Fruit fly (Drosophila melanogaster) whole organism, embryonic: ENCODE data around the gene me31B.

ENCODE experiments used
- ATbp ChIP-seq: fragments of 200-800 bp; sonication (Bioruptor generic); optimal IDR thresholded peaks from 2 replicates; lab custom pipeline; 2017; ENCODE audit warnings: missing biosample characterization, mild to moderate bottlenecking, missing genetic modification characterization, missing genetic modification reagents
- Abd-B ChIP-seq: fragments of 200-800 bp; sonication (Bioruptor generic); optimal IDR thresholded peaks from 2 replicates; lab custom pipeline; 2018; ENCODE audit warnings: missing biosample characterization, mild to moderate bottlenecking, missing genetic modification characterization, moderate library complexity
- Awh ChIP-seq: fragments of 200-800 bp; sonication (Bioruptor generic); IDR thresholded peaks from 2 replicates; pipeline ENCODE4, ENCODE4 v1.3.6; 2022; ENCODE audit warnings: missing biosample characterization, missing genetic modification characterization
- CG11504 ChIP-seq: fragments of 200-800 bp; sonication (Bioruptor generic); optimal IDR thresholded peaks from 3 replicates; lab custom pipeline; 2019; ENCODE audit warnings: missing biosample characterization, mild to moderate bottlenecking, missing genetic modification characterization, moderate library complexity
- CG13624 ChIP-seq: fragments of 200-800 bp; sonication (Bioruptor generic); optimal IDR thresholded peaks from 2 replicates; lab custom pipeline; 2016; ENCODE audit warnings: missing biosample characterization, missing genetic modification characterization
- CG13894 ChIP-seq: fragments of 200-800 bp; sonication (Bioruptor generic); optimal IDR thresholded peaks from 3 replicates; lab custom pipeline; 2018; ENCODE audit warnings: missing biosample characterization, mild to moderate bottlenecking, missing genetic modification characterization, moderate library complexity
- CG18011 ChIP-seq: fragments of 200-800 bp; sonication (Bioruptor generic); optimal IDR thresholded peaks from 2 replicates; lab custom pipeline; 2017; ENCODE audit warnings: missing biosample characterization, missing genetic modification characterization, mild to moderate bottlenecking, moderate library complexity, missing genotype
- CG18262 ChIP-seq: fragments of 200-800 bp; optimal IDR thresholded peaks from 3 replicates; lab custom pipeline; 2019; ENCODE audit warnings: missing biosample characterization, mild to moderate bottlenecking, missing genetic modification characterization, moderate library complexity
- CG2875 ChIP-seq: fragments of 200-800 bp; sonication (Bioruptor generic); optimal IDR thresholded peaks from 2 replicates; lab custom pipeline; 2017; ENCODE audit warnings: missing biosample characterization, mild to moderate bottlenecking, missing genetic modification characterization, missing genetic modification reagents
- CG32767 ChIP-seq: fragments of 200-800 bp; sonication (Bioruptor generic); IDR thresholded peaks from 2 replicates; pipeline ENCODE4 v1.3.6; 2022; ENCODE audit warnings: missing biosample characterization, missing genetic modification characterization
- CG34224 ChIP-seq: fragments of 200-800 bp; sonication (Bioruptor generic); IDR thresholded peaks from 3 replicates; pipeline ENCODE4 v1.3.6; 2022; ENCODE audit warnings: missing biosample characterization, missing genetic modification characterization; ENCODE audit not compliant: partially characterized antibody
- CG42726 ChIP-seq: fragments of 200-800 bp; sonication (Bioruptor generic); IDR thresholded peaks from 2 replicates; pipeline ENCODE4 v1.3.6; 2022; ENCODE audit warnings: missing biosample characterization, missing genetic modification characterization; ENCODE audit not compliant: partially characterized antibody
- CG5180 ChIP-seq: fragments of 200-800 bp; sonication (Bioruptor generic); optimal IDR thresholded peaks from 3 replicates; lab custom pipeline; 2017; ENCODE audit warnings: missing biosample characterization, missing genetic modification characterization, mild to moderate bottlenecking, moderate library complexity, missing genetic modification reagents
- CG7556 ChIP-seq: fragments of 200-800 bp; sonication (Bioruptor generic); optimal IDR thresholded peaks from 2 replicates; lab custom pipeline; 2017; ENCODE audit warnings: missing biosample characterization, mild to moderate bottlenecking, missing genetic modification characterization
- CG8290 ChIP-seq, 3 experiments: fragments of 200-800 bp; sonication (Bioruptor generic); optimal IDR thresholded peaks; 2 replicates each; lab custom pipeline; 2016 to 2019; ENCODE audit warnings: missing biosample characterization in 3 of 3, missing genetic modification characterization in 3 of 3, mild to moderate bottlenecking in 2 of 3, moderate library complexity in 1 of 3
- CrebB ChIP-seq: fragments of 200-800 bp; sonication (Bioruptor generic); optimal IDR thresholded peaks from 3 replicates; lab custom pipeline; 2018; ENCODE audit warnings: missing biosample characterization, mild to moderate bottlenecking, missing genetic modification characterization
- Doc3 ChIP-seq: fragments of 200-800 bp; sonication (Bioruptor generic); IDR thresholded peaks from 3 replicates; pipeline ENCODE4 v1.3.6; 2022; ENCODE audit warnings: missing biosample characterization, missing genetic modification characterization; ENCODE audit not compliant: partially characterized antibody
- Fer2 ChIP-seq: fragments of 200-800 bp; sonication (Bioruptor generic); optimal IDR thresholded peaks from 2 replicates; lab custom pipeline; 2018; ENCODE audit warnings: missing biosample characterization, mild to moderate bottlenecking, missing genetic modification characterization, moderate library complexity
- Gsc ChIP-seq: fragments of 200-800 bp; sonication (Bioruptor generic); IDR thresholded peaks from 2 replicates; pipeline ENCODE4 v1.3.6; 2022; ENCODE audit warnings: missing biosample characterization, missing genetic modification characterization
- Gug ChIP-seq: fragments of 200-800 bp; sonication (Bioruptor generic); IDR thresholded peaks from 4 replicates; pipeline ENCODE4 v1.3.6; 2022; ENCODE audit warnings: missing biosample characterization, missing genetic modification characterization
- Hmr ChIP-seq: fragments of 200-800 bp; sonication (Bioruptor generic); optimal IDR thresholded peaks from 3 replicates; lab custom pipeline; 2017; ENCODE audit warnings: mild to moderate bottlenecking, missing biosample characterization, missing genetic modification reagents, missing genetic modification characterization
- Mes4 ChIP-seq: fragments of 200-800 bp; sonication (Bioruptor generic); optimal IDR thresholded peaks from 2 replicates; lab custom pipeline; 2016; ENCODE audit warnings: missing biosample characterization, missing genetic modification characterization
- NfI ChIP-seq: fragments of 200-800 bp; sonication (Bioruptor generic); optimal IDR thresholded peaks from 3 replicates; lab custom pipeline; 2018; ENCODE audit warnings: missing biosample characterization, mild to moderate bottlenecking, missing genetic modification characterization, moderate library complexity
- Pdp1 ChIP-seq, 2 experiments: fragments of 200-800 bp; sonication (Bioruptor generic); optimal IDR thresholded peaks; 3 replicates each; lab custom pipeline; 2016; ENCODE audit warnings: missing biosample characterization in 2 of 2, missing genetic modification characterization in 2 of 2, mild to moderate bottlenecking in 1 of 2, moderate library complexity in 1 of 2
- Rfx ChIP-seq: fragments of 200-800 bp; sonication (Bioruptor generic); IDR thresholded peaks from 2 replicates; pipeline ENCODE4 v1.3.6; 2022; ENCODE audit warnings: missing biosample characterization, missing genetic modification characterization
- Sry-β ChIP-seq: fragments of 200-800 bp; sonication (Bioruptor generic); optimal IDR thresholded peaks from 2 replicates; lab custom pipeline; 2018; ENCODE audit warnings: missing biosample characterization, mild to moderate bottlenecking, missing genetic modification characterization, moderate library complexity
- ac ChIP-seq: fragments of 200-800 bp; sonication (Bioruptor generic); optimal IDR thresholded peaks from 3 replicates; lab custom pipeline; 2017; ENCODE audit warnings: missing biosample characterization, mild to moderate bottlenecking, missing genetic modification characterization
- btn ChIP-seq: fragments of 200-800 bp; sonication (Bioruptor generic); optimal IDR thresholded peaks from 2 replicates; lab custom pipeline; 2016; ENCODE audit warnings: missing biosample characterization, missing genetic modification characterization
- cg ChIP-seq: fragments of 200-800 bp; sonication (Bioruptor generic); optimal IDR thresholded peaks from 3 replicates; lab custom pipeline; 2019; ENCODE audit warnings: missing biosample characterization, mild to moderate bottlenecking, missing genetic modification characterization, moderate library complexity
- corto ChIP-seq: fragments of 200-800 bp; sonication (Bioruptor generic); optimal IDR thresholded peaks from 2 replicates; lab custom pipeline; 2016; ENCODE audit warnings: missing biosample characterization, mild to moderate bottlenecking, missing genetic modification characterization, moderate library complexity
- fd96Cb ChIP-seq: fragments of 200-800 bp; sonication (Bioruptor generic); optimal IDR thresholded peaks from 2 replicates; lab custom pipeline; 2018; ENCODE audit warnings: missing biosample characterization, mild to moderate bottlenecking, missing genetic modification characterization, moderate library complexity
- gce ChIP-seq: fragments of 200-800 bp; sonication (Bioruptor generic); IDR thresholded peaks from 3 replicates; pipeline ENCODE4 v1.3.6; 2022; ENCODE audit warnings: missing biosample characterization, missing genetic modification characterization
- gsb ChIP-seq: fragments of 200-800 bp; sonication (Bioruptor generic); IDR thresholded peaks from 2 replicates; pipeline ENCODE4 v1.3.6; 2022; ENCODE audit warnings: missing biosample characterization, missing genetic modification characterization
- ken ChIP-seq: fragments of 200-800 bp; sonication (Bioruptor generic); IDR thresholded peaks from 3 replicates; pipeline ENCODE4 v1.3.6; 2022; ENCODE audit warnings: missing biosample characterization, missing genetic modification characterization
- klu ChIP-seq: fragments of 200-800 bp; sonication (Bioruptor generic); IDR thresholded peaks from 2 replicates; pipeline ENCODE4 v1.3.6; 2022; ENCODE audit warnings: missing biosample characterization, missing genetic modification characterization
- lab ChIP-seq: fragments of 200-800 bp; sonication (Bioruptor generic); optimal IDR thresholded peaks from 3 replicates; lab custom pipeline; 2017; ENCODE audit warnings: missing biosample characterization, missing genetic modification characterization, mild to moderate bottlenecking, moderate library complexity, missing genetic modification reagents
- lov ChIP-seq, 2 experiments: fragments of 200-800 bp in 1 of 2; fragments of >200 bp in 1 of 2; sonication (Bioruptor generic) in 1 of 2; IDR thresholded peaks in 1 of 2; optimal IDR thresholded peaks in 1 of 2; 2 replicates in 1 of 2; 3 replicates in 1 of 2; pipeline versions ENCODE4 v1.3.6 to Lab custom; 2017 to 2022; ENCODE audit warnings: missing biosample characterization in 1 of 2, missing genetic modification characterization in 1 of 2
- nerfin-1 ChIP-seq: fragments of 200-800 bp; sonication (Bioruptor generic); optimal IDR thresholded peaks from 3 replicates; lab custom pipeline; 2019; ENCODE audit warnings: missing biosample characterization, mild to moderate bottlenecking, missing genetic modification characterization, moderate library complexity
- p53 ChIP-seq: fragments of 200-800 bp; sonication (Bioruptor generic); optimal IDR thresholded peaks from 2 replicates; lab custom pipeline; 2016; ENCODE audit warnings: missing biosample characterization, missing genetic modification characterization
- pan ChIP-seq, 4 experiments: fragments of >200 bp in 3 of 4; fragments of 200-800 bp in 1 of 4; sonication (Bioruptor generic) in 1 of 4; optimal IDR thresholded peaks in 3 of 4; IDR thresholded peaks in 1 of 4; 2 replicates each; pipeline versions ENCODE4 v1.3.6 to Lab custom; 2017 to 2022; ENCODE audit warnings: missing biosample characterization in 2 of 4, missing genetic modification characterization in 2 of 4, mixed read lengths in 1 of 4
- schlank ChIP-seq: fragments of 200-800 bp; sonication (Bioruptor generic); optimal IDR thresholded peaks from 2 replicates; lab custom pipeline; 2018; ENCODE audit warnings: missing biosample characterization, mild to moderate bottlenecking, missing genetic modification characterization
- slou ChIP-seq: fragments of 200-800 bp; sonication (Bioruptor generic); optimal IDR thresholded peaks from 3 replicates; lab custom pipeline; 2016; ENCODE audit warnings: missing biosample characterization, missing genetic modification characterization
- sqz ChIP-seq: fragments of 200-800 bp; sonication (Bioruptor generic); optimal IDR thresholded peaks from 3 replicates; lab custom pipeline; 2018; ENCODE audit warnings: missing biosample characterization, mild to moderate bottlenecking, missing genetic modification characterization
- trh ChIP-seq: fragments of 200-800 bp; sonication (Bioruptor generic); optimal IDR thresholded peaks from 2 replicates; lab custom pipeline; 2016; ENCODE audit warnings: missing biosample characterization, missing genetic modification characterization
- wor ChIP-seq: fragments of 200-800 bp; sonication (Bioruptor generic); IDR thresholded peaks from 2 replicates; pipeline ENCODE4 v1.3.6; 2022; ENCODE audit warnings: missing biosample characterization, missing genetic modification characterization
- zen ChIP-seq: fragments of 200-800 bp; sonication (Bioruptor generic); optimal IDR thresholded peaks from 3 replicates; lab custom pipeline; 2018; ENCODE audit warnings: missing biosample characterization, mild to moderate bottlenecking, missing genetic modification characterization, moderate library complexity
- zen2 ChIP-seq: fragments of 200-800 bp; sonication (Bioruptor generic); IDR thresholded peaks from 3 replicates; pipeline ENCODE4 v1.3.6; 2022; ENCODE audit warnings: missing biosample characterization, missing genetic modification characterization; ENCODE audit not compliant: partially characterized antibody

The me31B gene

DNA sequence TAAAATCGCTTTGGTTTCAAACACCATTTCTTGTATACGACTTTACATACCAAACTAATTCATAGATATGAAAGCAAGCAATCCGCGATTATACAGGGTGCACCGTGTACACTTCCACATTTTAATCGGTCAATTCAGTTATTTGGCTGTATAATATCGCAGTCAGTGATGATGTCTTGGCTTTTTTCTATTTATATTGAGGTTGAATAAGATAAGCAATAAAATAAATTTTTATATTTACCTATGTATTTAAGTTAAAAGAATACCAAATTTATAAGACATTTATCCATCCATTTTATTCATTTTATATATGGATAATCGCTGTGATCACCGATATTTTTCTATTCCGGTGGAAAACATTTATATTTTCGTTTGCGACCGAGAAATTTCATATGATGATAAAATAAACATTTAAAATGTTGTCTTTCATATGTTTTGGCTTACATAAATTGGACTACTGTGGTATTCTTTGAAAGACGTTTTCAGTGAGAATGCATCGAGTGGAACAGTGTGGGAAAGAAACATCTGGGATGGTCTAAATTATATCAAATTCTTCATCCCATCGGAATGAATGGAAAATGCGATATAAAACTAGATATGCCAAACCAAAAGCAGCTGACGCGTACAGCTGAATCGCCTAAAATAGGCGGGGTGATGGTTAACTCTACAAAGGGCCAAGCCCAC lies 12.3 kb upstream of the me31B start, which contains the start of gene CG5708 (continued):
- no peak for TF ChIP-seq CG18011
- TF ChIP-seq CG18262 (tag; lab: Kevin White, UChicago), result peak; percentile 37
- TF ChIP-seq CG13894 (tag; lab: Kevin White, UChicago), result no peak
- TF ChIP-seq ATbp (GFP tag; lab: Kevin White, UChicago), result no peak
- no peak for TF ChIP-seq CrebB (tag; lab: Kevin White, UChicago)
- no peak for TF ChIP-seq wor
- TF ChIP-seq ac (GFP tag; lab: Kevin White, UChicago), result no peak
- TF ChIP-seq fd96Cb (tag; lab: Kevin White, UChicago), result no peak
- no peak for TF ChIP-seq Mes4 (GFP tag; lab: Kevin White, UChicago)
- no peak for TF ChIP-seq pan (optimal IDR thresholded peaks at IDR 0.05; lab: Kevin White, UChicago)
- no peak for TF ChIP-seq pan (GFP tag; optimal IDR thresholded peaks at IDR 0.05 in 1 of 2, IDR thresholded peaks at IDR 0.05 in 1 of 2)
- no peak for TF ChIP-seq btn (GFP tag; lab: Kevin White, UChicago)
- no peak for TF ChIP-seq CG2875 (GFP tag; lab: Kevin White, UChicago)
- TF ChIP-seq CG11504, result no peak
- no peak for TF ChIP-seq slou (GFP tag; lab: Kevin White, UChicago)
- TF ChIP-seq schlank (tag; lab: Kevin White, UChicago), result no peak
- no peak for TF ChIP-seq Gsc
- no peak for TF ChIP-seq CG13624
- TF ChIP-seq NfI, result peak; percentile 33
- TF ChIP-seq zen2 (GFP tag; lab: Robert Waterston, UW), result no peak
- TF ChIP-seq sqz, result no peak
- no peak for TF ChIP-seq nerfin-1 (tag; lab: Kevin White, UChicago)
- no peak for TF ChIP-seq Hmr (GFP tag; lab: Kevin White, UChicago)
- TF ChIP-seq lab (GFP tag; lab: Kevin White, UChicago), result no peak
- TF ChIP-seq Doc3 (GFP tag; lab: Robert Waterston, UW), result no peak
- TF ChIP-seq klu, result no peak
- TF ChIP-seq CG42726 (GFP tag; lab: Robert Waterston, UW), result peak; percentile 54; the same call in 1 of the 2 replicates
- no peak for TF ChIP-seq Pdp1 (GFP tag; optimal IDR thresholded peaks at IDR 0.05; lab: Kevin White, UChicago)
- TF ChIP-seq p53 (GFP tag; lab: Kevin White, UChicago), result no peak
- no peak for TF ChIP-seq cg
- no peak for TF ChIP-seq Gug (GFP tag; lab: Robert Waterston, UW)
- peak; percentile 92 for TF ChIP-seq Sry-β (GFP tag; lab: Kevin White, UChicago)
- TF ChIP-seq trh (GFP tag; lab: Kevin White, UChicago), result no peak
- no peak for TF ChIP-seq Awh (GFP tag; lab: Robert Waterston, UW)
- no peak; the same call in 2 of the 3 replicates for TF ChIP-seq ken
- TF ChIP-seq zen (tag; lab: Kevin White, UChicago), result no peak
- TF ChIP-seq Fer2 (tag; lab: Kevin White, UChicago), result no peak
- no peak for TF ChIP-seq gce (GFP tag; lab: Robert Waterston, UW)
- peak; percentile 45; the same call in 1 of the 2 replicates for TF ChIP-seq Rfx (GFP tag; lab: Robert Waterston, UW)
- TF ChIP-seq CG5180, result no peak
- peak; percentile 51 for TF ChIP-seq Abd-B (GFP tag; lab: Kevin White, UChicago)
- peak; percentile 62 for TF ChIP-seq CG8290 (GFP tag; optimal IDR thresholded peaks at IDR 0.05; lab: Kevin White, UChicago)
- TF ChIP-seq CG8290 (tag; optimal IDR thresholded peaks at IDR 0.05; lab: Kevin White, UChicago), result peak; percentile 34 to 67
- TF ChIP-seq lov (optimal IDR thresholded peaks at IDR 0.05; lab: Kevin White, UChicago), result no peak
- TF ChIP-seq lov (GFP tag; IDR thresholded peaks at IDR 0.05; lab: Robert Waterston, UW), result no peak
- TF ChIP-seq corto (GFP tag; lab: Kevin White, UChicago), result no peak
- peak; percentile 30; the same call in 2 of the 3 replicates for TF ChIP-seq CG34224 (GFP tag; lab: Robert Waterston, UW)
- no peak for TF ChIP-seq CG7556 (GFP tag; lab: Kevin White, UChicago)
- no peak for TF ChIP-seq CG32767 (GFP tag; lab: Robert Waterston, UW)
- no peak for TF ChIP-seq gsb (GFP tag; lab: Robert Waterston, UW)
